Fruit fly (Drosophila melanogaster): ENCODE measurements around the gene Pfdn5.

The Pfdn5 gene

DNA sequence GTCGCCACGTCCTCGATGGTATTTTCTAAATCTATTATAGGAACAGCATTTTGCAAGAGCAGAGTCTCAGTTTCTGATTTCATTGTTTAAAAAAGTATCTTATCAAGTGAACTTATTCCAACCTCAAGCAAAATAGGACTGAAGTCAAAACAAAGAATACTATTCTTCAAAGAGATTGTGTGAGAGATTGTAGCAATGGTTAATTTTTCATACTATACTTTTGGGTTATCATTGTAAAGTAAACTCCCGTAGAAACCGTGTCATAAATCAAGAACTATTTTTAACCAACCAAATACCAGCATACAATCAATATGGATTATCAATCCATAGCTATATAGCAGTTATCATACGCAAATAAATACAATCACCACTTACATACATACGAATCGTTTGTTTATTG, 45.0 kb downstream of the Pfdn5 start, which contains the start of gene CG33093:
Gene CG33093, minus strand, starts transcription at position 122 of the 400 bp plus-strand sequence.
- TF ChIP-seq Mio (GFP tag; optimal IDR thresholded peaks at IDR 0.05) (no peak), sage (GFP tag; optimal IDR thresholded peaks at IDR 0.05) (no peak), brk (GFP tag; optimal IDR thresholded peaks at IDR 0.05) (no peak), Myc (optimal IDR thresholded peaks at IDR 0.05) (peak; percentile 22), jim (GFP tag; optimal IDR thresholded peaks at IDR 0.05) (no peak), rgr (GFP tag; optimal IDR thresholded peaks at IDR 0.05) (no peak), Vsx2 (GFP tag; optimal IDR thresholded peaks at IDR 0.05; ENCODE audit: partially characterized antibody) (no peak), CrebA (GFP tag; optimal IDR thresholded peaks at IDR 0.05; ENCODE audit: borderline replicate concordance) (no peak)

dm6 chr3R:22533973-22534931, 47.4 kb downstream of the Pfdn5 start:
- TF ChIP-seq fru (GFP tag; optimal IDR thresholded peaks at IDR 0.05) (peak; percentile 58), CG32264 (GFP tag; optimal IDR thresholded peaks at IDR 0.05) (no peak), psq (GFP tag; optimal IDR thresholded peaks at IDR 0.05) (peak; percentile 4)

- no peak for TF ChIP-seq Rel (GFP tag; optimal IDR thresholded peaks at IDR 0.05)
- TF ChIP-seq Rel (tag; optimal IDR thresholded peaks at IDR 0.05), result no peak
- no peak for TF ChIP-seq CG9705 (GFP tag; optimal IDR thresholded peaks at IDR 0.05)
- no peak for TF ChIP-seq jim (GFP tag; optimal IDR thresholded peaks at IDR 0.05)
- no peak for TF ChIP-seq woc (GFP tag; optimal IDR thresholded peaks at IDR 0.05)
- no peak for TF ChIP-seq CrebA (GFP tag; optimal IDR thresholded peaks at IDR 0.05; ENCODE audit: borderline replicate concordance)
- TF ChIP-seq h (GFP tag; optimal IDR thresholded peaks at IDR 0.05), result no peak
- TF ChIP-seq dl (GFP tag; optimal IDR thresholded peaks at IDR 0.05; ENCODE audit: insufficient read depth in 1 of 2, partially characterized antibody in 2 of 2), result no peak
- TF ChIP-seq Dif (GFP tag; optimal IDR thresholded peaks at IDR 0.05; ENCODE audit: partially characterized antibody), result no peak
- no peak for TF ChIP-seq Jra (GFP tag; optimal IDR thresholded peaks at IDR 0.05)
- no peak for TF ChIP-seq Dfd (GFP tag; optimal IDR thresholded peaks at IDR 0.05)
Measured at dm6 chr3R:22535945-22536344, 49.1 kb downstream of the Pfdn5 start.

dm6 chr3R:22536504-22537423, 49.9 kb downstream of the Pfdn5 start:
- TF ChIP-seq Dfd (GFP tag; optimal IDR thresholded peaks at IDR 0.05), result no peak
- TF ChIP-seq Sp1 (GFP tag; optimal IDR thresholded peaks at IDR 0.05), result peak; percentile 9
- TF ChIP-seq psq (GFP tag; optimal IDR thresholded peaks at IDR 0.05), result peak; percentile 51
- no peak for TF ChIP-seq Vsx2 (GFP tag; optimal IDR thresholded peaks at IDR 0.05; ENCODE audit: partially characterized antibody)
- TF ChIP-seq h (GFP tag; optimal IDR thresholded peaks at IDR 0.05), result peak; percentile 72
- TF ChIP-seq Rel (GFP tag; optimal IDR thresholded peaks at IDR 0.05), result no peak
- no peak for TF ChIP-seq Rel (tag; optimal IDR thresholded peaks at IDR 0.05)
- TF ChIP-seq foxo (GFP tag; optimal IDR thresholded peaks at IDR 0.05), result peak in 1 of 2 experiments; percentile 59
- TF ChIP-seq OdsH (GFP tag; optimal IDR thresholded peaks at IDR 0.05), result peak; percentile 53
- TF ChIP-seq Hnf4 (GFP tag; optimal IDR thresholded peaks at IDR 0.05), result peak; percentile 41
- TF ChIP-seq sage (GFP tag; optimal IDR thresholded peaks at IDR 0.05), result peak; percentile 5
- TF ChIP-seq GATAd (GFP tag; optimal IDR thresholded peaks at IDR 0.05), result no peak
- peak; percentile 15 for TF ChIP-seq woc (GFP tag; optimal IDR thresholded peaks at IDR 0.05)
- no peak for TF ChIP-seq usp (GFP tag; optimal IDR thresholded peaks at IDR 0.05)
- TF ChIP-seq brk (GFP tag; optimal IDR thresholded peaks at IDR 0.05), result peak; percentile 37
- TF ChIP-seq br (GFP tag; optimal IDR thresholded peaks at IDR 0.05), result peak; percentile 38
- peak; percentile 61 for TF ChIP-seq ey (GFP tag; optimal IDR thresholded peaks at IDR 0.05)
- TF ChIP-seq rgr (GFP tag; optimal IDR thresholded peaks at IDR 0.05), result peak; percentile 60
- TF ChIP-seq HLH106 (tag; optimal IDR thresholded peaks at IDR 0.05), result peak; percentile 31
- no peak for TF ChIP-seq dsf (GFP tag; optimal IDR thresholded peaks at IDR 0.05; ENCODE audit: borderline replicate concordance)
- peak; percentile 66 for TF ChIP-seq fru (GFP tag; optimal IDR thresholded peaks at IDR 0.05)
